Worm (Caenorhabditis elegans): ENCODE data around the gene srh-229.

DNA sequence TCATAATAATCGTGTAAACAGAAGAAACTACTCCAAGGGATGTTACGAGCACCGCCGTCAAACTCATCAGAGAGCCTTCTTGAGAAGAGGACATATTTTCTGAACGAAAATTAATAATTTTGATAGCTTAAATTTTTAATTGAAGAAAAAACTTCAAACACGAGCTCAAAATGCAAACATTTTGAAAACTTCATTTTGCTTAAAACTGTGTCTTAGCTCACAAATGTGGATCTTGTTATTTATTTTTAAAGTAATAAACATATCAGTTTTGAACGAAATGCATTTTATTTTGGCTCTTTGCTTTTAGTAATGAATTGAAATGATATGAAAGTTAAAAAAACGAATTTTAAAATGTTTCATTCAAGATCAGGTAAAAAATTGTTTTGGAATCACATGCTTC is 16.7 kb downstream of the srh-229 start, which contains the start of gene srbc-7:
- TF ChIP-seq zip-8 (tag; optimal IDR thresholded peaks at IDR 0.05) (no peak), ztf-11 (tag; optimal IDR thresholded peaks at IDR 0.05) (no peak), lsy-2 (tag; optimal IDR thresholded peaks at IDR 0.05) (no peak), snpc-4 (tag; optimal IDR thresholded peaks at IDR 0.05) (no peak), hlh-1 (tag; optimal IDR thresholded peaks at IDR 0.05) (no peak), mep-1 (tag; optimal IDR thresholded peaks at IDR 0.05) (no peak), nhr-12 (tag; optimal IDR thresholded peaks at IDR 0.05) (no peak), elt-3 (tag; optimal IDR thresholded peaks at IDR 0.05) (no peak), unc-62 (GFP tag; optimal IDR thresholded peaks at IDR 0.05) (no peak), mab-5 (tag; optimal IDR thresholded peaks at IDR 0.05) (no peak), ces-1 (GFP tag; optimal IDR thresholded peaks at IDR 0.05) (no peak), unc-39 (tag; optimal IDR thresholded peaks at IDR 0.05) (no peak), elt-1 (tag; optimal IDR thresholded peaks at IDR 0.05; ENCODE audit: borderline replicate concordance, insufficient read depth) (no peak), blmp-1 (tag; optimal IDR thresholded peaks at IDR 0.05) (no peak)

Measured in whole organism, mixed stage, embryonic.